Worm (Caenorhabditis elegans): ENCODE measurements around the gene F13A2.10.

The F13A2.10 gene

ce11 chrV:4387402-4387801 is 1.3 kb upstream of the F13A2.10 start, which contains the start of gene F13A2.9:
F13A2.9 (minus strand) TSS chrV:4387502.
- TF ChIP-seq fkh-8 (tag; optimal IDR thresholded peaks at IDR 0.05) (peak; percentile 8), ceh-8 (GFP tag; optimal IDR thresholded peaks at IDR 0.05) (peak; percentile 74), lin-35 (GFP tag; optimal IDR thresholded peaks at IDR 0.05) (no peak), lir-3 (tag; optimal IDR thresholded peaks at IDR 0.05; ENCODE audit: poor library complexity) (no peak), ztf-4 (tag; optimal IDR thresholded peaks at IDR 0.05) (no peak), pqm-1 (tag; optimal IDR thresholded peaks at IDR 0.05) (no peak), ceh-90 (tag; optimal IDR thresholded peaks at IDR 0.05) (peak; percentile 27), lsy-2 (tag; optimal IDR thresholded peaks at IDR 0.05) (no peak)

DNA sequence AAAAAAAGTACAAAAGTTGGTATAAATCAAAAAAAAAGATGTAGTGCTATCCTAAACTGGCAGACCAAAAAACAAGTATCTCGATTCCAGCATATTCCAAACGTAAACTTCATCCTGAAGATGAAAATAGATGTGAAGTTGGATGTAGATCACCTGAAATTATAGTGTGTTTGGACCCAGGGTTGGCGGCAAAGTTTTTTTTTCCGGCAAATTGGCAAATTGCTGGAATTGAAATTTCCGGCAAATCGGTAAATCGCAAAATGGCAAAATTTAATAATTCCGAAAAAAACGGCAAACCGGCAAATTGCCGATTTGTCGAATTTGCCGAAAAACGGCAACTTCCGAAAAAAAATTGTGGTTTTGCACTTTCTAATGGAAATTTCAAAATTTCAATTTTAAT is 1.6 kb downstream of the F13A2.10 start, which contains the start of gene F13A2.2:
Gene F13A2.2, minus strand, starts transcription at position 101 of the 400 bp plus-strand sequence.
- no peak for TF ChIP-seq ama-1 (optimal IDR thresholded peaks at IDR 0.05)
- no peak for TF ChIP-seq ceh-82 (tag; optimal IDR thresholded peaks at IDR 0.05)
- TF ChIP-seq lsy-2 (tag; optimal IDR thresholded peaks at IDR 0.05): no peak
- no peak for TF ChIP-seq lir-3 (tag; optimal IDR thresholded peaks at IDR 0.05; ENCODE audit: poor library complexity)
- TF ChIP-seq ztf-4 (tag; optimal IDR thresholded peaks at IDR 0.05): no peak
- TF ChIP-seq hpl-2 (GFP tag; optimal IDR thresholded peaks at IDR 0.05): no peak
- TF ChIP-seq mdl-1 (tag; optimal IDR thresholded peaks at IDR 0.05): no peak
- TF ChIP-seq ceh-8 (GFP tag; optimal IDR thresholded peaks at IDR 0.05): no peak
- no peak for TF ChIP-seq blmp-1 (tag; optimal IDR thresholded peaks at IDR 0.05)
- no peak for TF ChIP-seq zag-1 (tag; optimal IDR thresholded peaks at IDR 0.05)
- no peak for TF ChIP-seq nhr-76 (tag; optimal IDR thresholded peaks at IDR 0.05)
- no peak for TF ChIP-seq nhr-237 (tag; optimal IDR thresholded peaks at IDR 0.05)
- no peak for TF ChIP-seq nhr-47 (tag; optimal IDR thresholded peaks at IDR 0.05)
- TF ChIP-seq tlp-1 (tag; optimal IDR thresholded peaks at IDR 0.05): no peak
- no peak for TF ChIP-seq nhr-12 (tag; optimal IDR thresholded peaks at IDR 0.05)
- TF ChIP-seq Y116A8C.19 (tag; optimal IDR thresholded peaks at IDR 0.05; ENCODE audit: borderline replicate concordance): no peak
- TF ChIP-seq hlh-4 (tag; optimal IDR thresholded peaks at IDR 0.05): no peak
- TF ChIP-seq jun-1 (tag; optimal IDR thresholded peaks at IDR 0.05): no peak
- no peak for TF ChIP-seq fkh-4 (tag; optimal IDR thresholded peaks at IDR 0.05; ENCODE audit: borderline replicate concordance)
- TF ChIP-seq dpl-1 (GFP tag; optimal IDR thresholded peaks at IDR 0.05): no peak

ce11 chrV:4382298-4382697 is 3.8 kb downstream of the F13A2.10 start, which contains the start of gene F13A2.1:
F13A2.1 (minus strand) TSS chrV:4382398.
- TF ChIP-seq efl-1 (optimal IDR thresholded peaks at IDR 0.05) (no peak), efl-1 (GFP tag; optimal IDR thresholded peaks at IDR 0.05 in 1 of 2) (peak in 1 of 2 experiments; percentile 48), C34B4.2 (tag; optimal IDR thresholded peaks at IDR 0.05) (no peak)

ce11 chrV:4377622-4378021 is 8.5 kb downstream of the F13A2.10 start, which contains the start of gene F32D1.8:
F32D1.8 (minus strand) TSS chrV:4377722.
- TF ChIP-seq nhr-90 (tag; optimal IDR thresholded peaks at IDR 0.05; ENCODE audit: poor library complexity) (no peak), ztf-11 (tag; optimal IDR thresholded peaks at IDR 0.05) (no peak), tbx-2 (tag; optimal IDR thresholded peaks at IDR 0.05) (no peak), sptf-1 (tag; optimal IDR thresholded peaks at IDR 0.05) (no peak), fkh-10 (GFP tag; optimal IDR thresholded peaks at IDR 0.05) (no peak), skn-1 (tag; optimal IDR thresholded peaks at IDR 0.05) (no peak), alr-1 (tag; optimal IDR thresholded peaks at IDR 0.05; ENCODE audit: borderline replicate concordance) (no peak), hlh-17 (GFP tag; optimal IDR thresholded peaks at IDR 0.05; ENCODE audit: borderline replicate concordance) (no peak), fos-1 (tag; optimal IDR thresholded peaks at IDR 0.05) (no peak), ces-1 (GFP tag; optimal IDR thresholded peaks at IDR 0.05) (no peak), lin-14 (GFP tag; optimal IDR thresholded peaks at IDR 0.05) (no peak), F16B12.6 (tag; optimal IDR thresholded peaks at IDR 0.05) (no peak), irx-1 (tag; optimal IDR thresholded peaks at IDR 0.05) (no peak), egl-27 (tag; optimal IDR thresholded peaks at IDR 0.05) (no peak), xbp-1 (tag; optimal IDR thresholded peaks at IDR 0.05) (no peak), nhr-47 (tag; optimal IDR thresholded peaks at IDR 0.05) (no peak)
